Worm (Caenorhabditis elegans) whole organism, midembryonic: ENCODE measurements around the gene unc-18.

Source experiments
- cog-1 ChIP-seq: sonication (generic microtip); optimal IDR thresholded peaks from 2 replicates; lab custom pipeline; 2016; ENCODE audit warnings: missing genetic modification characterization, missing compliant biosample characterization
- flt-1 ChIP-seq: fragments of 200-800 bp; sonication (Bioruptor generic); IDR thresholded peaks from 2 replicates; pipeline ENCODE4 v1.3.6; 2022; ENCODE audit warnings: missing genetic modification characterization, missing compliant biosample characterization
- klf-2 ChIP-seq: fragments of 200-800 bp; sonication (Bioruptor generic); conservative IDR thresholded peaks from 2 replicates; pipeline ENCODE4 v1.3.6; 2022; ENCODE audit warnings: missing genetic modification reagents, missing genetic modification characterization, missing compliant biosample characterization
- med-1 ChIP-seq: sonication (generic microtip); optimal IDR thresholded peaks from 2 replicates; lab custom pipeline; 2017; ENCODE audit warnings: missing genetic modification characterization, mild to moderate bottlenecking, missing compliant biosample characterization, antibody characterized with exemption, missing genetic modification reagents; ENCODE audit not compliant: insufficient read depth
- ztf-23 ChIP-seq: fragments of 200-800 bp; sonication (Bioruptor generic); IDR thresholded peaks from 2 replicates; pipeline ENCODE4 v1.3.6; 2022; ENCODE audit warnings: missing genetic modification reagents, missing genetic modification characterization, missing compliant biosample characterization
- ztf-29 ChIP-seq: fragments of 200-800 bp; sonication (Bioruptor generic); IDR thresholded peaks from 2 replicates; pipeline ENCODE4 v1.3.6; 2022; ENCODE audit warnings: missing genetic modification reagents, missing genetic modification characterization, missing compliant biosample characterization

- TF ChIP-seq cog-1, result no peak
- no peak for TF ChIP-seq ztf-23 (GFP tag; lab: Robert Waterston, UW)
- no peak for TF ChIP-seq ztf-29 (GFP tag; lab: Robert Waterston, UW)
- no peak for TF ChIP-seq flt-1 (GFP tag; lab: Robert Waterston, UW)
- TF ChIP-seq klf-2, result no peak
- TF ChIP-seq med-1 (GFP tag; lab: Kevin White, UChicago), result no peak
Measured at ce11 chrX:7667394-7668089, 15.2 kb upstream of the unc-18 start, which contains the start of gene F27D9.13.
